Fruit fly (Drosophila melanogaster) S2 (cell line): ENCODE measurements around the gene fd3F.

Experiments
- CG8478 ChIP-seq: fragments of >200 bp; optimal IDR thresholded peaks from 2 replicates; lab custom pipeline; 2018
- CTCF ChIP-seq, 2 experiments: fragments of >200 bp; optimal IDR thresholded peaks; 2 replicates each; lab custom pipeline; 2018

Gene fd3F

dm6 chrX:3825069-3825468, 23.0 kb downstream of the fd3F start:
- TF ChIP-seq CTCF (optimal IDR thresholded peaks at IDR 0.05; lab: Kevin White, UChicago) (no peak), CG8478 (lab: Kevin White, UChicago) (no peak)

- TF ChIP-seq CTCF (optimal IDR thresholded peaks at IDR 0.05; lab: Kevin White, UChicago) = no peak
- no peak for TF ChIP-seq CG8478 (lab: Kevin White, UChicago)
Measured at dm6 chrX:3827897-3828296, 25.8 kb downstream of the fd3F start, which contains the start of gene CG2901. TSS of gene CG2901 (plus strand) at chrX:3828197.

dm6 chrX:3831761-3832160, 29.6 kb downstream of the fd3F start:
- TF ChIP-seq CG8478 (lab: Kevin White, UChicago) (no peak), CTCF (optimal IDR thresholded peaks at IDR 0.05; lab: Kevin White, UChicago) (no peak)

- TF ChIP-seq CG8478 (lab: Kevin White, UChicago) = no peak
- no peak for TF ChIP-seq CTCF (optimal IDR thresholded peaks at IDR 0.05; lab: Kevin White, UChicago)
Measured at dm6 chrX:3832226-3832625, 30.1 kb downstream of the fd3F start.

dm6 chrX:3833109-3833657, 31.1 kb downstream of the fd3F start:
- TF ChIP-seq CTCF (optimal IDR thresholded peaks at IDR 0.05; lab: Kevin White, UChicago) (no peak), CG8478 (lab: Kevin White, UChicago) (no peak)

- TF ChIP-seq CG8478 (lab: Kevin White, UChicago) (no peak), CTCF (optimal IDR thresholded peaks at IDR 0.05; lab: Kevin White, UChicago) (no peak)
Measured at dm6 chrX:3834955-3835763, 33.0 kb downstream of the fd3F start.

- TF ChIP-seq CTCF (optimal IDR thresholded peaks at IDR 0.05; lab: Kevin White, UChicago) (no peak), CG8478 (lab: Kevin White, UChicago) (no peak)
Measured at dm6 chrX:3835764-3836342, 33.7 kb downstream of the fd3F start.

dm6 chrX:3837628-3838027, 35.5 kb downstream of the fd3F start:
- TF ChIP-seq CTCF (optimal IDR thresholded peaks at IDR 0.05; lab: Kevin White, UChicago) (no peak), CG8478 (lab: Kevin White, UChicago) (no peak)

- TF ChIP-seq CG8478 (lab: Kevin White, UChicago) (no peak), CTCF (optimal IDR thresholded peaks at IDR 0.05; lab: Kevin White, UChicago) (no peak)
Measured at dm6 chrX:3838648-3839047, 36.5 kb downstream of the fd3F start.

dm6 chrX:3840962-3841361, 38.8 kb downstream of the fd3F start:
- TF ChIP-seq CTCF (optimal IDR thresholded peaks at IDR 0.05; lab: Kevin White, UChicago) (peak in 1 of 2 experiments; percentile 3), CG8478 (lab: Kevin White, UChicago) (no peak)

dm6 chrX:3842898-3843297, 40.8 kb downstream of the fd3F start:
- TF ChIP-seq CG8478 (lab: Kevin White, UChicago) = no peak
- TF ChIP-seq CTCF (optimal IDR thresholded peaks at IDR 0.05; lab: Kevin White, UChicago) = no peak

dm6 chrX:3845340-3846161, 43.4 kb downstream of the fd3F start:
- TF ChIP-seq CTCF (optimal IDR thresholded peaks at IDR 0.05; lab: Kevin White, UChicago) (no peak), CG8478 (lab: Kevin White, UChicago) (no peak)

- no peak for TF ChIP-seq CTCF (optimal IDR thresholded peaks at IDR 0.05; lab: Kevin White, UChicago)
- TF ChIP-seq CG8478 (lab: Kevin White, UChicago) = no peak
Measured at dm6 chrX:3846393-3846792, 44.3 kb downstream of the fd3F start.

- TF ChIP-seq CG8478 (lab: Kevin White, UChicago) (no peak), CTCF (optimal IDR thresholded peaks at IDR 0.05; lab: Kevin White, UChicago) (no peak)
Measured at dm6 chrX:3849419-3850028, 47.4 kb downstream of the fd3F start.
